Worm (Caenorhabditis elegans) whole organism, L2 larva: Measurements from ENCODE around the gene F46B3.23.

ENCODE experiments used
- Y55F3AM.14 ChIP-seq: fragments of 200-800 bp; sonication (Bioruptor generic); optimal IDR thresholded peaks from 2 replicates; lab custom pipeline; 2018; ENCODE audit warnings: mild to moderate bottlenecking, missing genetic modification characterization, missing compliant biosample characterization
- egl-27 ChIP-seq: sonication (generic microtip); optimal IDR thresholded peaks from 3 replicates; lab custom pipeline; 2017; ENCODE audit warnings: missing biosample characterization, missing genetic modification reagents, missing genetic modification characterization
- mdl-1 ChIP-seq, 2 experiments: fragments of 150-350 bp in 1 of 2; sonication (generic microtip) in 1 of 2; optimal IDR thresholded peaks; 2 replicates each; lab custom pipeline; 2017; ENCODE audit warnings: missing biosample characterization in 2 of 2, missing genetic modification characterization in 2 of 2
- nhr-11 ChIP-seq: fragments of 150-350 bp; optimal IDR thresholded peaks from 2 replicates; lab custom pipeline; 2014; ENCODE audit warnings: missing biosample characterization, missing genetic modification characterization
- nhr-129 ChIP-seq: fragments of 150-350 bp; optimal IDR thresholded peaks from 2 replicates; lab custom pipeline; 2014; ENCODE audit warnings: missing biosample characterization, missing genetic modification characterization
- snpc-4 ChIP-seq: fragments of 150-350 bp; optimal IDR thresholded peaks from 2 replicates; lab custom pipeline; 2014; ENCODE audit warnings: missing biosample characterization, missing genetic modification characterization
- ztf-11 ChIP-seq: sonication (generic microtip); optimal IDR thresholded peaks from 2 replicates; lab custom pipeline; 2017; ENCODE audit warnings: missing biosample characterization, missing genetic modification characterization

DNA sequence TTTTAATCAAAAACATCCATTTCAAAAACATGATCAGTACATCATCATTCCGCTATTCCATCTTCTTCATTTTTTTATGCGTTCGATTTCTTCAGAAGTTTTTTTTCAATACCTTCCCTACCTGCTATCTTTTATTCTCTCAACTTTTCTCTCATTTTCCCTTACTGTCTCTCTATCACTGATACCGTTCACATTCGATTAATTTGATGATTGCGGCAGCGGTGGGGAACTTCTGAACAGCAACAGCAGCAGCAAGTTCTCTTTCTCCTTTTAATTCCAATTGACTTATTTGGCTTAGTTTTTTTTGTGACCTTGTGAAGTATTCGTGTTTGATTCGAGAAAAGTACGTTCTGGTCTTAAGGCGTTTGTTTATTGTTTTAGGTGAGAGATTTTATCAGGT, 42.4 kb upstream of the F46B3.23 start:
- no peak for TF ChIP-seq nhr-11 (tag; lab: Kevin White, UChicago)
- no peak for TF ChIP-seq snpc-4 (tag; lab: Kevin White, UChicago)
- no peak for TF ChIP-seq ztf-11
- TF ChIP-seq mdl-1 (tag; optimal IDR thresholded peaks at IDR 0.05; lab: Kevin White, UChicago) = no peak
- no peak for TF ChIP-seq Y55F3AM.14 (GFP tag; lab: Kevin White, UChicago)
- no peak for TF ChIP-seq nhr-129 (tag; lab: Kevin White, UChicago)
- no peak for TF ChIP-seq egl-27 (tag; lab: Kevin White, UChicago)
